Fruit fly (Drosophila melanogaster) whole organism, embryonic: Measurements from ENCODE around the gene CG13842.
A peak's percentile ranks its signal among the peaks of the same experiment; 100 is the strongest.

Experiments
- Bdp1 ChIP-seq: fragments of 200-800 bp; sonication (Bioruptor generic); optimal IDR thresholded peaks from 3 replicates; lab custom pipeline; 2016; ENCODE audit warnings: missing biosample characterization, missing genetic modification characterization
- Bgb ChIP-seq: fragments of 200-800 bp; sonication (Bioruptor generic); IDR thresholded peaks from 2 replicates; pipeline ENCODE4 v1.3.6; 2022; ENCODE audit warnings: missing biosample characterization, missing genetic modification characterization; ENCODE audit not compliant: partially characterized antibody
- CG11456 ChIP-seq: fragments of 200-800 bp; sonication (Bioruptor generic); IDR thresholded peaks from 3 replicates; pipeline ENCODE4 v1.3.6; 2022; ENCODE audit warnings: missing biosample characterization, missing genetic modification characterization
- CG11504 ChIP-seq: fragments of 200-800 bp; sonication (Bioruptor generic); optimal IDR thresholded peaks from 3 replicates; lab custom pipeline; 2019; ENCODE audit warnings: missing biosample characterization, mild to moderate bottlenecking, missing genetic modification characterization, moderate library complexity
- CG14710 ChIP-seq: fragments of 200-800 bp; sonication (Bioruptor generic); optimal IDR thresholded peaks from 3 replicates; lab custom pipeline; 2019; ENCODE audit warnings: missing biosample characterization, mild to moderate bottlenecking, missing genetic modification characterization, moderate library complexity
- CG15514 ChIP-seq: fragments of 200-800 bp; sonication (Bioruptor generic); optimal IDR thresholded peaks from 3 replicates; lab custom pipeline; 2017; ENCODE audit warnings: missing biosample characterization, missing genetic modification characterization, mild to moderate bottlenecking, moderate library complexity, missing genetic modification reagents
- CG15601 ChIP-seq: fragments of 200-800 bp; sonication (Bioruptor generic); optimal IDR thresholded peaks from 3 replicates; lab custom pipeline; 2019; ENCODE audit warnings: missing biosample characterization, mild to moderate bottlenecking, missing genetic modification characterization, moderate library complexity
- CG16815 ChIP-seq: fragments of 200-800 bp; sonication (Bioruptor generic); optimal IDR thresholded peaks from 3 replicates; lab custom pipeline; 2017; ENCODE audit warnings: missing biosample characterization, mild to moderate bottlenecking, missing genetic modification characterization
- CG16863 ChIP-seq: fragments of 200-800 bp; sonication (Bioruptor generic); optimal IDR thresholded peaks from 3 replicates; lab custom pipeline; 2016; ENCODE audit warnings: missing biosample characterization, missing genetic modification characterization
- CG17186 ChIP-seq: fragments of 200-800 bp; sonication (Bioruptor generic); optimal IDR thresholded peaks from 3 replicates; lab custom pipeline; 2017; ENCODE audit warnings: missing biosample characterization, missing genetic modification reagents, missing genetic modification characterization
- CG17829 ChIP-seq: fragments of 200-800 bp; optimal IDR thresholded peaks from 2 replicates; lab custom pipeline; 2019; ENCODE audit warnings: missing biosample characterization, mild to moderate bottlenecking, missing genetic modification characterization, moderate library complexity
- CG2116 ChIP-seq: fragments of 200-800 bp; sonication (Bioruptor generic); optimal IDR thresholded peaks from 3 replicates; lab custom pipeline; 2018; ENCODE audit warnings: missing biosample characterization, mild to moderate bottlenecking, missing genetic modification characterization
- CG30020 ChIP-seq: fragments of 200-800 bp; optimal IDR thresholded peaks from 2 replicates; lab custom pipeline; 2019; ENCODE audit warnings: missing biosample characterization, mild to moderate bottlenecking, missing genetic modification characterization, moderate library complexity
- CG32772 ChIP-seq: fragments of 200-800 bp; sonication (Bioruptor generic); IDR thresholded peaks from 2 replicates; pipeline ENCODE4 v1.3.6; 2022; ENCODE audit warnings: missing biosample characterization, missing genetic modification characterization
- CG34224 ChIP-seq: fragments of 200-800 bp; sonication (Bioruptor generic); IDR thresholded peaks from 3 replicates; pipeline ENCODE4 v1.3.6; 2022; ENCODE audit warnings: missing biosample characterization, missing genetic modification characterization; ENCODE audit not compliant: partially characterized antibody
- CG34422 ChIP-seq: fragments of 200-800 bp; sonication (Bioruptor generic); IDR thresholded peaks from 3 replicates; pipeline ENCODE4 v1.3.6; 2022; ENCODE audit warnings: missing biosample characterization, missing genetic modification characterization
- CG3847 ChIP-seq: fragments of 200-800 bp; sonication (Bioruptor generic); IDR thresholded peaks from 2 replicates; pipeline ENCODE4 v1.3.6; 2022; ENCODE audit warnings: missing biosample characterization, missing genetic modification characterization
- CG3995 ChIP-seq: fragments of 200-800 bp; sonication (Bioruptor generic); optimal IDR thresholded peaks from 3 replicates; lab custom pipeline; 2016; ENCODE audit warnings: missing biosample characterization, missing genetic modification characterization
- CG43689 ChIP-seq: fragments of 200-800 bp; sonication (Bioruptor generic); IDR thresholded peaks from 2 replicates; pipeline ENCODE4 v1.3.6; 2022; ENCODE audit warnings: missing biosample characterization, missing genetic modification characterization
- CG6175 ChIP-seq: fragments of 200-800 bp; sonication (Bioruptor generic); IDR thresholded peaks from 3 replicates; pipeline ENCODE4 v1.3.6; 2022; ENCODE audit warnings: missing biosample characterization, missing genetic modification characterization
- CG7963 ChIP-seq: fragments of 200-800 bp; sonication (Bioruptor generic); IDR thresholded peaks from 3 replicates; pipeline ENCODE4 v1.3.6; 2022; ENCODE audit warnings: missing biosample characterization, missing genetic modification characterization; ENCODE audit not compliant: partially characterized antibody
- CG8089 ChIP-seq: fragments of 200-800 bp; sonication (Bioruptor generic); optimal IDR thresholded peaks from 3 replicates; lab custom pipeline; 2016; ENCODE audit warnings: missing biosample characterization, missing genetic modification characterization
- CG8388 ChIP-seq: fragments of 200-800 bp; sonication (Bioruptor generic); optimal IDR thresholded peaks from 2 replicates; lab custom pipeline; 2019; ENCODE audit warnings: missing biosample characterization, mild to moderate bottlenecking, missing genetic modification characterization, moderate library complexity
- CG8478 ChIP-seq: fragments of >200 bp; optimal IDR thresholded peaks from 2 replicates; lab custom pipeline; 2018
- CG8765 ChIP-seq: fragments of 200-800 bp; sonication (Bioruptor generic); IDR thresholded peaks from 2 replicates; pipeline ENCODE4 v1.3.6; 2022; ENCODE audit warnings: missing biosample characterization, missing genetic modification characterization
- CG9797 ChIP-seq: fragments of 200-800 bp; sonication (Bioruptor generic); optimal IDR thresholded peaks from 3 replicates; lab custom pipeline; 2018; ENCODE audit warnings: missing biosample characterization, mild to moderate bottlenecking, missing genetic modification characterization
- CTCF ChIP-seq: fragments of 200-800 bp; sonication (Bioruptor generic); optimal IDR thresholded peaks from 2 replicates; lab custom pipeline; 2017; ENCODE audit warnings: missing biosample characterization, mild to moderate bottlenecking, missing genetic modification characterization, moderate library complexity
- CkIIα-i1 ChIP-seq: fragments of 200-800 bp; sonication (Bioruptor generic); IDR thresholded peaks from 2 replicates; pipeline ENCODE4 v1.3.6; 2022; ENCODE audit warnings: missing biosample characterization, missing genetic modification characterization
- Dref ChIP-seq: fragments of 200-800 bp; sonication (Bioruptor generic); IDR thresholded peaks from 2 replicates; pipeline ENCODE4 v1.3.6; 2022; ENCODE audit warnings: missing biosample characterization, missing genetic modification characterization
- E2f1 ChIP-seq: fragments of 200-800 bp; sonication (Bioruptor generic); IDR thresholded peaks from 2 replicates; pipeline ENCODE4 v1.3.6; 2022; ENCODE audit warnings: missing biosample characterization, missing genetic modification characterization
- E2f2 ChIP-seq: fragments of 200-800 bp; sonication (Bioruptor generic); IDR thresholded peaks from 2 replicates; pipeline ENCODE4 v1.3.6; 2022; ENCODE audit warnings: missing biosample characterization, missing genetic modification characterization
- Ets65A ChIP-seq: fragments of 200-800 bp; sonication (Bioruptor generic); peaks from one replicate; lab custom pipeline; 2016; ENCODE audit warnings: missing biosample characterization, missing genetic modification characterization
- Ets97D ChIP-seq: fragments of 200-800 bp; sonication (Bioruptor generic); optimal IDR thresholded peaks from 3 replicates; lab custom pipeline; 2016; ENCODE audit warnings: missing biosample characterization, missing genetic modification characterization
- Gsc ChIP-seq: fragments of 200-800 bp; sonication (Bioruptor generic); IDR thresholded peaks from 2 replicates; pipeline ENCODE4 v1.3.6; 2022; ENCODE audit warnings: missing biosample characterization, missing genetic modification characterization
- MBD-R2 ChIP-seq: fragments of 200-800 bp; sonication (Bioruptor generic); IDR thresholded peaks from 2 replicates; pipeline ENCODE4 v1.3.6; 2022; ENCODE audit warnings: missing biosample characterization, missing genetic modification characterization
- Med ChIP-seq: fragments of 200-800 bp; sonication (Bioruptor generic); peaks from one replicate; lab custom pipeline; 2016; ENCODE audit warnings: missing biosample characterization, missing genetic modification characterization, mild to moderate bottlenecking, inconsistent platforms, moderate library complexity
- Myb ChIP-seq: fragments of 200-800 bp; sonication (Bioruptor generic); optimal IDR thresholded peaks from 2 replicates; lab custom pipeline; 2016; ENCODE audit warnings: missing biosample characterization, missing genetic modification characterization
- Rfx ChIP-seq: fragments of 200-800 bp; sonication (Bioruptor generic); IDR thresholded peaks from 2 replicates; pipeline ENCODE4 v1.3.6; 2022; ENCODE audit warnings: missing biosample characterization, missing genetic modification characterization
- Scr ChIP-seq: fragments of 200-800 bp; sonication (Bioruptor generic); IDR thresholded peaks from 2 replicates; pipeline ENCODE4 v1.3.6; 2022; ENCODE audit warnings: missing biosample characterization, missing genetic modification characterization; ENCODE audit not compliant: partially characterized antibody
- bsh ChIP-seq, 2 experiments: fragments of 200-800 bp; sonication (Bioruptor generic); optimal IDR thresholded peaks; 2 replicates each; lab custom pipeline; 2017 to 2018; ENCODE audit warnings: mild to moderate bottlenecking in 2 of 2, missing biosample characterization in 2 of 2, missing genetic modification characterization in 2 of 2, moderate library complexity in 1 of 2
- ci ChIP-seq: fragments of 200-800 bp; sonication (Bioruptor generic); IDR thresholded peaks from 3 replicates; pipeline ENCODE4 v1.3.6; 2022; ENCODE audit warnings: missing biosample characterization, missing genetic modification characterization
- corto ChIP-seq: fragments of 200-800 bp; sonication (Bioruptor generic); optimal IDR thresholded peaks from 2 replicates; lab custom pipeline; 2016; ENCODE audit warnings: missing biosample characterization, mild to moderate bottlenecking, missing genetic modification characterization, moderate library complexity
- crp ChIP-seq, 2 experiments: fragments of 200-800 bp; sonication (Bioruptor generic); optimal IDR thresholded peaks; 2 replicates in 1 of 2; 3 replicates in 1 of 2; lab custom pipeline; 2017; ENCODE audit warnings: missing biosample characterization in 2 of 2, missing genetic modification characterization in 2 of 2, mild to moderate bottlenecking in 1 of 2, moderate library complexity in 1 of 2
- en ChIP-seq: fragments of 200-800 bp; sonication (Bioruptor generic); optimal IDR thresholded peaks from 2 replicates; lab custom pipeline; 2016; ENCODE audit warnings: missing biosample characterization, missing genetic modification characterization
- ind ChIP-seq: fragments of 200-800 bp; sonication (Bioruptor generic); optimal IDR thresholded peaks from 3 replicates; lab custom pipeline; 2016; ENCODE audit warnings: missing biosample characterization, missing genetic modification characterization
- lbe ChIP-seq: fragments of 200-800 bp; sonication (Bioruptor generic); optimal IDR thresholded peaks from 2 replicates; lab custom pipeline; 2016; ENCODE audit warnings: missing biosample characterization, mild to moderate bottlenecking, missing genetic modification characterization
- lilli ChIP-seq: fragments of 200-800 bp; sonication (Bioruptor generic); optimal IDR thresholded peaks from 3 replicates; lab custom pipeline; 2016; ENCODE audit warnings: missing biosample characterization, missing genetic modification characterization
- mld ChIP-seq: fragments of 200-800 bp; sonication (Bioruptor generic); IDR thresholded peaks from 3 replicates; pipeline ENCODE4 v1.3.6; 2022; ENCODE audit warnings: missing biosample characterization, missing genetic modification characterization; ENCODE audit not compliant: partially characterized antibody
- pb ChIP-seq: fragments of 200-800 bp; sonication (Bioruptor generic); optimal IDR thresholded peaks from 3 replicates; lab custom pipeline; 2016; ENCODE audit warnings: missing biosample characterization, missing genetic modification characterization
- pzg ChIP-seq: fragments of 200-800 bp; sonication (Bioruptor generic); optimal IDR thresholded peaks from 3 replicates; lab custom pipeline; 2018; ENCODE audit warnings: missing biosample characterization, mild to moderate bottlenecking, missing genetic modification characterization, moderate library complexity
- toy ChIP-seq: fragments of 200-800 bp; sonication (Bioruptor generic); IDR thresholded peaks from 2 replicates; pipeline ENCODE4 v1.3.6; 2022; ENCODE audit warnings: missing biosample characterization, missing genetic modification characterization

Gene CG13842

DNA sequence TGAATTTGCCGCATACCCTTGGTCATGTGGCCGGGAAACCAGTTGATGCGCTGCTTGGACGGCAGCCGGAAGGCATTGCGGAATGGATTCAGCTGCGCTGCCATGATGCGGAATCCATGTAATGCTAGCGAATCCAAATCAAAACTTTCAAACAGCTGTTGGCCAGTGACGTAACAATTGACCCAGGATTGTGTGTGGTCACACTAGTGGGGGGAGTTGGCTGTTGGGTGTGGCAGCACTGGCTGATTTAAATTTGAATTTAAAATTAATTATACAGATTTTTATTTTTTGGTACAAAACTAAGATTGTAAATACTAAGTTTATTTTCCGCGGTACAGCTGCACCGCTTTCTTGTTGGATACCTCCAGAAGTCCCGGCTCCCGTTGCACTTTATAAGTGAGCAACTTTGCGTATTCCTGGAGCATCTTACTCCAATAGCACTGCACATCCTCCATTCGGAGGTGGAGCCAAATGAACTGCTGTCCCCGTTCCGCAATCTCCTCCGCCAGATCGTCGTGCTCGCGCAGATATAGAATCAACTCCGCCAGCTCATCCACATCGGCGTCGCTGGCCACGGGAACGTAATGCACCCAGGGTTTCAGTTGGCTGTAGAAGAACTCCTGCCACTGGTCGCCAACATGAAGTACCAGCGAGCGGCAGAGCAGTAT is 40.5 kb upstream of the CG13842 start, which contains the start of gene CG17141 (continued):
- TF ChIP-seq E2f1 (GFP tag; lab: Robert Waterston, UW) (no peak), ci (GFP tag; lab: Robert Waterston, UW) (peak; percentile 42; the same call in 1 of the 3 replicates), CG6175 (GFP tag; lab: Robert Waterston, UW) (no peak), CG15514 (GFP tag; lab: Kevin White, UChicago) (peak; percentile 72), CG8765 (GFP tag; lab: Robert Waterston, UW) (no peak), Med (GFP tag; lab: Kevin White, UChicago) (peak; percentile 73), CG3995 (GFP tag; lab: Kevin White, UChicago) (peak; percentile 77), CG30020 (tag; lab: Kevin White, UChicago) (no peak), CG32772 (no peak), corto (GFP tag; lab: Kevin White, UChicago) (no peak), CG2116 (peak; percentile 32), CG3847 (GFP tag; lab: Robert Waterston, UW) (peak; percentile 64), CG8089 (no peak), CG17829 (peak; percentile 6), CG34224 (peak; percentile 34; the same call in 1 of the 3 replicates), E2f2 (GFP tag; lab: Robert Waterston, UW) (peak; percentile 97), CG8388 (GFP tag; lab: Kevin White, UChicago) (no peak), pzg (peak; percentile 90), crp (GFP tag; optimal IDR thresholded peaks at IDR 0.05; lab: Kevin White, UChicago) (peak; percentile 71 to 96), Ets65A (GFP tag; lab: Kevin White, UChicago) (peak; percentile 69), mld (GFP tag; lab: Robert Waterston, UW) (no peak), CG9797 (peak; percentile 52), CG11456 (GFP tag; lab: Robert Waterston, UW) (no peak), lilli (no peak), pb (GFP tag; lab: Kevin White, UChicago) (no peak), CTCF (GFP tag; lab: Kevin White, UChicago) (no peak), Gsc (GFP tag; lab: Robert Waterston, UW) (no peak), Dref (GFP tag; lab: Robert Waterston, UW) (peak; percentile 38; the same call in 1 of the 2 replicates), bsh (GFP tag; optimal IDR thresholded peaks at IDR 0.05; lab: Kevin White, UChicago) (no peak), Myb (peak; percentile 87), CG16815 (GFP tag; lab: Kevin White, UChicago) (no peak), CG17186 (peak; percentile 50), CG8478 (lab: Kevin White, UChicago) (no peak), ind (GFP tag; lab: Kevin White, UChicago) (no peak), CG7963 (no peak), CG14710 (tag; lab: Kevin White, UChicago) (peak; percentile 100), en (GFP tag; lab: Kevin White, UChicago) (no peak), CG34422 (GFP tag; lab: Robert Waterston, UW) (peak; percentile 28; the same call in 1 of the 3 replicates), CG16863 (GFP tag; lab: Kevin White, UChicago) (no peak), Rfx (0 out of 2 replicates have a peak, but pooled peaks have one; percentile 22), Scr (peak; percentile 31; the same call in 1 of the 2 replicates)
- TF ChIP-seq, all 482 proteins: peak for 59

DNA sequence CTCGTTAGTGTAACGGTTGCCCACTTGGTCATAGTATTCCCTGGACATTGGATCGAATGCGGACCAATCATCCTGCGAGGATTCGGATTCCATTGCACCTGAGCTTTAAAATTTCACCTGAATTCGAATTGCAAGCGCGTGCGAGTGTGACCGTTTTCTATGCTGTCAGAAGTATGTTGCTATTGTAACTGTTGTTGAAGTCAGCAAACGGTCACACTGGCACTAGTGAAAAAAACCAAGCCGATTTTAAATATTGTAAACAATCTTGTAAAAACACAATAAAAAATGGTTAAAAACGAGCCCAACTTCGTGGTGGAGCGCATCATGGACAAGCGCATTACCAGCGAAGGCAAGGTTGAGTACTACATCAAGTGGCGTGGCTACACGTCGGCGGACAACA is 38.4 kb upstream of the CG13842 start, which contains the start of the genes vret and HP1c:
TSS of gene vret (minus strand) at position 150 of the 400 bp plus-strand sequence.
TSS of gene HP1c (plus strand) at position 189 of the 400 bp plus-strand sequence.
- TF ChIP-seq CG43689 (no peak), Ets97D (GFP tag; lab: Kevin White, UChicago) (peak; percentile 34), CG3995 (GFP tag; lab: Kevin White, UChicago) (peak; percentile 47), toy (GFP tag; lab: Robert Waterston, UW) (no peak), CG34422 (GFP tag; lab: Robert Waterston, UW) (peak; percentile 31; the same call in 1 of the 3 replicates), CG15601 (no peak), MBD-R2 (GFP tag; lab: Robert Waterston, UW) (peak; percentile 95), Bgb (GFP tag; lab: Robert Waterston, UW) (0 out of 2 replicates have a peak, but pooled peaks have one; percentile 10), Bdp1 (GFP tag; lab: Kevin White, UChicago) (no peak), CG11456 (GFP tag; lab: Robert Waterston, UW) (no peak), CkIIα-i1 (GFP tag; lab: Robert Waterston, UW) (no peak), lbe (GFP tag; lab: Kevin White, UChicago) (no peak), Ets65A (GFP tag; lab: Kevin White, UChicago) (peak; percentile 84), Scr (peak; percentile 38; the same call in 1 of the 2 replicates), Dref (GFP tag; lab: Robert Waterston, UW) (peak; percentile 36; the same call in 1 of the 2 replicates), CG11504 (tag; lab: Kevin White, UChicago) (no peak)
